Worm (Caenorhabditis elegans): ENCODE data around the gene F13H10.1.

Gene F13H10.1

DNA sequence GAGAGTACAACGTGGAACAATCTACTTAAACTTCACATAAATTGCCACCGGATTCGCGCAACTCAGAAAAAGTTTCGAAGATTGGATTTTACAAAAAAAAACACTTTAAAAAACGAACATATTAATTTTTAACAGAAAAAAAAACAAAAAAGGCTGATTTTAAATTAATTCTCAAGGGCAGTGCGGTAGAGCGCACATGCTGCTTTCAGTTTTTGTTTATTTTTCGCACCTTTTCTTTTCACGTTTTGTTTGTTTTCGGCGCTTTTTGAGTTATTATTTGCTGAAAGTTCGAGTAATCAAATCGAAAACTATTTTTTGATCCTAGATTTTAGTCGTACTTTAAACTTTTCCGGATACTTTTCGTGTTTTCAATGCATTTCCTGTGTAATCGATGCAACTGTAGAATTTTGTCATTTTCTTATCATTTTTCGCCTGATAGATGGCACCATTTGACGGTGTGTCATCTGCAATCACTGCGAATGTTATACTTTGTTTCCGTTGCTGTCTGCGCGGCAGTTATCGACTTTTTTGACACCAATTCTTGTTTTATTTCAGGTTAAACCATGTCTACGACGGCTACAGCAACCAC lies 15.7 kb downstream of the F13H10.1 start, which contains the start of gene F13H10.8 (continued):
- TF ChIP-seq ceh-82 (tag; optimal IDR thresholded peaks at IDR 0.05), result peak in 1 of 3 experiments; percentile 21
- TF ChIP-seq fkh-8 (tag; optimal IDR thresholded peaks at IDR 0.05), result no peak
- no peak for TF ChIP-seq sptf-1 (tag; optimal IDR thresholded peaks at IDR 0.05)
- TF ChIP-seq mef-2 (tag; optimal IDR thresholded peaks at IDR 0.05), result no peak
- peak; percentile 31 for TF ChIP-seq xbp-1 (tag; optimal IDR thresholded peaks at IDR 0.05)
- TF ChIP-seq lin-15B (tag; optimal IDR thresholded peaks at IDR 0.05), result peak; percentile 18
- TF ChIP-seq lsy-2 (tag; optimal IDR thresholded peaks at IDR 0.05), result peak; percentile 9 to 50
- peak; percentile 29 for TF ChIP-seq nhr-85 (tag)
- TF ChIP-seq efl-1 (optimal IDR thresholded peaks at IDR 0.05), result peak; percentile 24 to 26
- TF ChIP-seq efl-1 (GFP tag; optimal IDR thresholded peaks at IDR 0.05 in 1 of 2), result peak; percentile 31 to 40
- peak; percentile 41 for TF ChIP-seq blmp-1 (tag; optimal IDR thresholded peaks at IDR 0.05)
- TF ChIP-seq nhr-47 (tag; optimal IDR thresholded peaks at IDR 0.05), result peak; percentile 24
- no peak for TF ChIP-seq hpl-2 (GFP tag; optimal IDR thresholded peaks at IDR 0.05)
- peak; percentile 36 to 38 for TF ChIP-seq lin-35 (GFP tag; optimal IDR thresholded peaks at IDR 0.05)
- peak; percentile 65 for TF ChIP-seq mep-1 (tag; optimal IDR thresholded peaks at IDR 0.05)
- no peak for TF ChIP-seq elt-3 (tag; optimal IDR thresholded peaks at IDR 0.05)
- TF ChIP-seq swsn-7 (tag; optimal IDR thresholded peaks at IDR 0.05), result peak; percentile 19

DNA sequence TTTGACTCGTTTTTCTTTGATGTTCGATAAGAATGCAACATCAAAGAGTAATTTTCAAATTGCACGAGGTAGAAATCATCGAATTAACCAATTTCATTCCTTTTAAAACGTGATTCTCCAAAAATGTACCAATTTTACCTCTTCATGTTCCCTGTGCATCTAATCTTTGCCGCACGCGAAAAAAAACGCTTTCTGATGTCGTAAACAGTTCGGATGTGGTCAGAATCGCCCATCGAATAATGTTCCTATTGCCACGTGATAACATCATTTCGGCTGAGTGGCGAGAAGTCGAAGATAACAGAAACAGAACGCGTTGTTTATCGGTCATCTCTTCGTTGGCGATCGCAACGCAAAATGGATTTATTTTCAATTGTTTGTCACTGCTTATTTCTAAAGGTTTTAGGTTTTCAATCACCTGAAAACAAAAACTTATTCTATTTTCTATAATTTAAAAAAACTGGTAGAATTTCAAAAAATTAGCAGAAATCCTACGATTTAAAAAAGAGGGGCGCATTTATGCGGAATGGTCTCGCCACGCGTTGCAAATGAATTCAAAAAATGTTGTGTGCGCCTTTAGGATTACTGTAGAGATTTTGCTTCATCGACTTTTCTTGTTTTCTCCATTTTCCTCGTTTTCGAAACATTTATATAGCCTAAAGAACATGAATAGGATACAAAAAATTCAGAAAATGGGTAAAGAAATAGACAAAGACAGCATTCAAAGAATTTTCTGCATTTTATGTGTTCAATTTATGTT lies 17.3 kb downstream of the F13H10.1 start, which contains the start of gene mogs-1:
Gene mogs-1, minus strand, starts transcription at position 417 of the 757 bp plus-strand sequence.
- no peak for TF ChIP-seq vab-15 (tag; optimal IDR thresholded peaks at IDR 0.05)
- no peak for TF ChIP-seq egl-13 (tag; optimal IDR thresholded peaks at IDR 0.05)
- TF ChIP-seq pqm-1 (tag; optimal IDR thresholded peaks at IDR 0.05), result no peak
- TF ChIP-seq lin-35 (GFP tag; optimal IDR thresholded peaks at IDR 0.05), result peak in 1 of 2 experiments; percentile 39
- TF ChIP-seq fkh-4 (tag; optimal IDR thresholded peaks at IDR 0.05; ENCODE audit: borderline replicate concordance), result no peak
- peak; percentile 65 for TF ChIP-seq lin-14 (GFP tag; optimal IDR thresholded peaks at IDR 0.05)
- TF ChIP-seq ama-1 (optimal IDR thresholded peaks at IDR 0.05), result no peak
- no peak for TF ChIP-seq ceh-8 (GFP tag; optimal IDR thresholded peaks at IDR 0.05)
- TF ChIP-seq nhr-20 (tag; optimal IDR thresholded peaks at IDR 0.05), result peak; percentile 62
- TF ChIP-seq skn-1 (tag; optimal IDR thresholded peaks at IDR 0.05), result no peak
- no peak for TF ChIP-seq nhr-11 (tag; optimal IDR thresholded peaks at IDR 0.05)
- TF ChIP-seq ceh-88 (GFP tag; IDR thresholded peaks at IDR 0.05), result no peak
- TF ChIP-seq aha-1 (tag; optimal IDR thresholded peaks at IDR 0.05), result no peak
- TF ChIP-seq ztf-4 (tag; optimal IDR thresholded peaks at IDR 0.05), result peak; percentile 60
- no peak for TF ChIP-seq hlh-4 (tag; optimal IDR thresholded peaks at IDR 0.05)
- peak; percentile 38 for TF ChIP-seq snu-23 (GFP tag; optimal IDR thresholded peaks at IDR 0.05)
- peak; percentile 87 for TF ChIP-seq nhr-85 (tag)
- no peak for TF ChIP-seq dpl-1 (GFP tag; optimal IDR thresholded peaks at IDR 0.05)
- TF ChIP-seq lsy-2 (tag; optimal IDR thresholded peaks at IDR 0.05), result no peak
- peak; percentile 50 for TF ChIP-seq mep-1 (tag; optimal IDR thresholded peaks at IDR 0.05)
- no peak for TF ChIP-seq ceh-63 (GFP tag; optimal IDR thresholded peaks at IDR 0.05)
- no peak for TF ChIP-seq nhr-28 (tag; optimal IDR thresholded peaks at IDR 0.05)
- peak; percentile 1 for TF ChIP-seq unc-130 (tag; optimal IDR thresholded peaks at IDR 0.05)
- no peak for TF ChIP-seq sox-4 (tag; optimal IDR thresholded peaks at IDR 0.05)
- peak; percentile 73 for TF ChIP-seq blmp-1 (tag; optimal IDR thresholded peaks at IDR 0.05)
- peak in 1 of 2 experiments; percentile 56 for TF ChIP-seq mdl-1 (tag; optimal IDR thresholded peaks at IDR 0.05)
- no peak for TF ChIP-seq nhr-90 (tag; optimal IDR thresholded peaks at IDR 0.05; ENCODE audit: poor library complexity)
- TF ChIP-seq Y116A8C.19 (tag; optimal IDR thresholded peaks at IDR 0.05; ENCODE audit: borderline replicate concordance), result no peak
- no peak for TF ChIP-seq snpc-4 (tag; optimal IDR thresholded peaks at IDR 0.05)
- no peak for TF ChIP-seq tlp-1 (tag; optimal IDR thresholded peaks at IDR 0.05)
- TF ChIP-seq zag-1 (tag; optimal IDR thresholded peaks at IDR 0.05), result no peak
- TF ChIP-seq C04F5.9 (tag; optimal IDR thresholded peaks at IDR 0.05), result no peak
- TF ChIP-seq lir-3 (tag; optimal IDR thresholded peaks at IDR 0.05; ENCODE audit: poor library complexity), result no peak
- TF ChIP-seq efl-1 (optimal IDR thresholded peaks at IDR 0.05), result no peak
- peak in 1 of 2 experiments; percentile 60 for TF ChIP-seq efl-1 (GFP tag; optimal IDR thresholded peaks at IDR 0.05 in 1 of 2)
- TF ChIP-seq nhr-19 (GFP tag; conservative IDR thresholded peaks at IDR 0.05), result 0 out of 2 replicates have a peak, but pooled peaks have one; percentile 26
- TF ChIP-seq ceh-90 (tag; optimal IDR thresholded peaks at IDR 0.05), result no peak
- peak; percentile 51 for TF ChIP-seq nhr-71 (tag; optimal IDR thresholded peaks at IDR 0.05)
- peak in 1 of 6 experiments; percentile 72 for TF ChIP-seq elt-3 (tag; optimal IDR thresholded peaks at IDR 0.05)
- TF ChIP-seq tbx-2 (tag; optimal IDR thresholded peaks at IDR 0.05), result peak; percentile 11
